Worm (Caenorhabditis elegans): ENCODE results near the gene Y97E10AR.2.

- TF ChIP-seq lin-13 (tag; optimal IDR thresholded peaks at IDR 0.05) (no peak), ceh-83 (GFP tag; optimal IDR thresholded peaks at IDR 0.05) (no peak)
Measured at ce11 chrV:7964429-7964828, 31.5 kb upstream of the Y97E10AR.2 start.
